Worm (Caenorhabditis elegans) whole organism, L1 larva: ENCODE measurements around the gene eat-20.
A peak's percentile ranks its signal among the peaks of the same experiment; 100 is the strongest.

Experiments used
- C16A3.4 ChIP-seq: fragments of 150-350 bp; optimal IDR thresholded peaks from 2 replicates; lab custom pipeline; 2014; ENCODE audit warnings: missing biosample characterization, missing genetic modification characterization
- F16B12.6 ChIP-seq: fragments of 150-350 bp; optimal IDR thresholded peaks from 2 replicates; lab custom pipeline; 2014; ENCODE audit warnings: missing biosample characterization, missing genetic modification characterization
- aha-1 ChIP-seq: fragments of 150-350 bp; optimal IDR thresholded peaks from 2 replicates; lab custom pipeline; 2014; ENCODE audit warnings: missing biosample characterization, missing genetic modification characterization
- alr-1 ChIP-seq: fragments of 200-800 bp; sonication (Bioruptor generic); optimal IDR thresholded peaks from 2 replicates; lab custom pipeline; 2018; ENCODE audit warnings: borderline replicate concordance, mild to moderate bottlenecking, missing genetic modification characterization, missing compliant biosample characterization
- ama-1 ChIP-seq: fragments of 150-350 bp; optimal IDR thresholded peaks from 2 replicates; lab custom pipeline; 2014
- ceh-8 ChIP-seq: fragments of 200-800 bp; sonication (Bioruptor generic); optimal IDR thresholded peaks from 2 replicates; lab custom pipeline; 2018; ENCODE audit warnings: mild to moderate bottlenecking, missing genetic modification characterization, moderate library complexity, missing compliant biosample characterization
- ceh-90 ChIP-seq: sonication (generic microtip); optimal IDR thresholded peaks from 2 replicates; lab custom pipeline; 2016; ENCODE audit warnings: missing genetic modification characterization, missing compliant biosample characterization
- ces-1 ChIP-seq: fragments of 150-350 bp; optimal IDR thresholded peaks from 2 replicates; lab custom pipeline; 2014; ENCODE audit warnings: missing biosample characterization, missing genetic modification reagents, missing genetic modification characterization
- dsc-1 ChIP-seq: sonication (generic microtip); optimal IDR thresholded peaks from 2 replicates; lab custom pipeline; 2016; ENCODE audit warnings: mild to moderate bottlenecking, missing genetic modification characterization, missing compliant biosample characterization
- efl-1 ChIP-seq, 4 experiments: fragments of 150-350 bp; optimal IDR thresholded peaks in 3 of 4; peaks in 1 of 4; 1 replicate in 1 of 4; 2 replicates in 3 of 4; lab custom pipeline; 2014; ENCODE audit warnings: missing biosample characterization in 2 of 4, missing genetic modification characterization in 2 of 4, missing genetic modification reagents in 2 of 4
- efl-3 ChIP-seq: fragments of 200-800 bp; sonication (Bioruptor generic); optimal IDR thresholded peaks from 2 replicates; lab custom pipeline; 2018; ENCODE audit warnings: mild to moderate bottlenecking, missing genetic modification characterization, missing compliant biosample characterization
- egl-13 ChIP-seq: sonication (generic microtip); optimal IDR thresholded peaks from 2 replicates; lab custom pipeline; 2016; ENCODE audit warnings: missing genotype, missing genetic modification reagents, missing genetic modification characterization, missing compliant biosample characterization
- egl-27 ChIP-seq, 2 experiments: fragments of 150-350 bp in 1 of 2; sonication (generic microtip); optimal IDR thresholded peaks; 3 replicates each; lab custom pipeline; 2017 to 2018; ENCODE audit warnings: missing biosample characterization in 2 of 2, missing genetic modification characterization in 2 of 2, missing genetic modification reagents in 2 of 2
- elt-2 ChIP-seq: sonication (generic microtip); optimal IDR thresholded peaks from 2 replicates; lab custom pipeline; 2016; ENCODE audit warnings: missing genetic modification characterization, mild to moderate bottlenecking, inconsistent platforms, missing compliant biosample characterization, missing genetic modification reagents
- ets-5 ChIP-seq: fragments of 200-800 bp; sonication (Bioruptor generic); IDR thresholded peaks from 2 replicates; pipeline ENCODE4 v1.3.6; 2022; ENCODE audit warnings: missing genetic modification characterization, missing compliant biosample characterization
- fkh-8 ChIP-seq: sonication (generic microtip); optimal IDR thresholded peaks from 2 replicates; lab custom pipeline; 2016; ENCODE audit warnings: mild to moderate bottlenecking, missing genetic modification characterization, missing compliant biosample characterization
- hpl-2 ChIP-seq: fragments of 150-350 bp; optimal IDR thresholded peaks from 2 replicates; lab custom pipeline; 2014; ENCODE audit warnings: missing biosample characterization, missing genetic modification reagents, missing genetic modification characterization
- irx-1 ChIP-seq: sonication (generic microtip); optimal IDR thresholded peaks from 2 replicates; lab custom pipeline; 2016; ENCODE audit warnings: missing genetic modification characterization, missing compliant biosample characterization
- jun-1 ChIP-seq: fragments of 150-350 bp; optimal IDR thresholded peaks from 2 replicates; lab custom pipeline; 2014; ENCODE audit warnings: missing biosample characterization, missing genetic modification reagents, missing genetic modification characterization
- lin-13 ChIP-seq: fragments of 150-350 bp; optimal IDR thresholded peaks from 2 replicates; lab custom pipeline; 2014; ENCODE audit warnings: missing biosample characterization, missing genetic modification reagents, missing genetic modification characterization
- lin-14 ChIP-seq: fragments of 200-800 bp; sonication (Bioruptor generic); optimal IDR thresholded peaks from 2 replicates; lab custom pipeline; 2018; ENCODE audit warnings: mild to moderate bottlenecking, missing genetic modification characterization, moderate library complexity, missing compliant biosample characterization
- lin-35 ChIP-seq, 2 experiments: fragments of 150-350 bp; optimal IDR thresholded peaks; 2 replicates each; lab custom pipeline; 2014; ENCODE audit warnings: missing biosample characterization in 2 of 2, missing genetic modification characterization in 2 of 2, missing genetic modification reagents in 2 of 2
- mab-9 ChIP-seq: fragments of 200-800 bp; sonication (Bioruptor generic); IDR thresholded peaks from 2 replicates; pipeline ENCODE4 v1.3.6; 2022; ENCODE audit warnings: missing genetic modification reagents, missing genetic modification characterization, missing compliant biosample characterization
- mdl-1 ChIP-seq, 2 experiments: fragments of 150-350 bp; optimal IDR thresholded peaks; 2 replicates each; lab custom pipeline; 2014 to 2017; ENCODE audit warnings: missing biosample characterization in 2 of 2, missing genetic modification characterization in 2 of 2, inconsistent platforms in 1 of 2
- mef-2 ChIP-seq: fragments of 150-350 bp; optimal IDR thresholded peaks from 2 replicates; lab custom pipeline; 2014; ENCODE audit warnings: missing biosample characterization, missing genetic modification characterization
- nhr-237 ChIP-seq: fragments of 150-350 bp; optimal IDR thresholded peaks from 2 replicates; lab custom pipeline; 2014; ENCODE audit warnings: missing biosample characterization, missing genetic modification characterization
- nhr-28 ChIP-seq: fragments of 150-350 bp; optimal IDR thresholded peaks from 2 replicates; lab custom pipeline; 2014; ENCODE audit warnings: missing biosample characterization, missing genetic modification characterization
- nhr-47 ChIP-seq: sonication (generic microtip); optimal IDR thresholded peaks from 2 replicates; lab custom pipeline; 2016; ENCODE audit warnings: mild to moderate bottlenecking, missing genetic modification characterization, moderate library complexity, missing compliant biosample characterization
- nhr-71 ChIP-seq: sonication (generic microtip); optimal IDR thresholded peaks from 2 replicates; lab custom pipeline; 2016; ENCODE audit warnings: mild to moderate bottlenecking, missing genetic modification characterization, moderate library complexity, missing compliant biosample characterization
- nhr-84 ChIP-seq: sonication (generic microtip); optimal IDR thresholded peaks from 2 replicates; lab custom pipeline; 2017; ENCODE audit warnings: missing biosample characterization, missing genetic modification characterization
- nhr-85 ChIP-seq: sonication (generic microtip); peaks from one replicate; lab custom pipeline; 2016; ENCODE audit warnings: missing genetic modification characterization, inconsistent platforms, missing compliant biosample characterization
- pag-3 ChIP-seq: sonication (generic microtip); optimal IDR thresholded peaks from 2 replicates; lab custom pipeline; 2017; ENCODE audit warnings: missing genetic modification characterization, mild to moderate bottlenecking, missing compliant biosample characterization, antibody characterized with exemption, borderline replicate concordance; ENCODE audit not compliant: insufficient read depth
- pax-3 ChIP-seq: fragments of 200-800 bp; sonication (Bioruptor generic); optimal IDR thresholded peaks from 2 replicates; lab custom pipeline; 2018; ENCODE audit warnings: mild to moderate bottlenecking, missing genetic modification characterization, moderate library complexity, missing compliant biosample characterization
- snu-23 ChIP-seq: sonication (generic microtip); optimal IDR thresholded peaks from 2 replicates; lab custom pipeline; 2016; ENCODE audit warnings: missing genetic modification characterization, missing compliant biosample characterization
- sox-4 ChIP-seq: sonication (generic microtip); optimal IDR thresholded peaks from 2 replicates; lab custom pipeline; 2016; ENCODE audit warnings: missing genetic modification characterization, missing compliant biosample characterization
- sup-37 ChIP-seq: fragments of 200-800 bp; sonication (Bioruptor generic); optimal IDR thresholded peaks from 2 replicates; lab custom pipeline; 2018; ENCODE audit warnings: mild to moderate bottlenecking, missing genetic modification characterization, missing compliant biosample characterization
- swsn-7 ChIP-seq: sonication (generic microtip); optimal IDR thresholded peaks from 2 replicates; lab custom pipeline; 2016; ENCODE audit warnings: missing genetic modification characterization, missing compliant biosample characterization
- tlp-1 ChIP-seq: fragments of 150-350 bp; optimal IDR thresholded peaks from 2 replicates; lab custom pipeline; 2014; ENCODE audit warnings: missing biosample characterization, missing genetic modification characterization
- unc-86 ChIP-seq: sonication (generic microtip); optimal IDR thresholded peaks from 2 replicates; lab custom pipeline; 2016; ENCODE audit warnings: missing genetic modification characterization, missing compliant biosample characterization
- vab-15 ChIP-seq: sonication (generic microtip); optimal IDR thresholded peaks from 2 replicates; lab custom pipeline; 2017; ENCODE audit warnings: missing genotype, mild to moderate bottlenecking, missing genetic modification characterization, missing compliant biosample characterization
- zag-1 ChIP-seq: fragments of 150-350 bp; optimal IDR thresholded peaks from 2 replicates; lab custom pipeline; 2014; ENCODE audit warnings: missing biosample characterization, missing genetic modification characterization
- ztf-11 ChIP-seq, 2 experiments: sonication (generic microtip); optimal IDR thresholded peaks; 2 replicates each; lab custom pipeline; 2016 to 2017; ENCODE audit warnings: missing genetic modification characterization in 2 of 2, missing biosample characterization in 1 of 2, missing compliant biosample characterization in 1 of 2

The eat-20 gene

DNA sequence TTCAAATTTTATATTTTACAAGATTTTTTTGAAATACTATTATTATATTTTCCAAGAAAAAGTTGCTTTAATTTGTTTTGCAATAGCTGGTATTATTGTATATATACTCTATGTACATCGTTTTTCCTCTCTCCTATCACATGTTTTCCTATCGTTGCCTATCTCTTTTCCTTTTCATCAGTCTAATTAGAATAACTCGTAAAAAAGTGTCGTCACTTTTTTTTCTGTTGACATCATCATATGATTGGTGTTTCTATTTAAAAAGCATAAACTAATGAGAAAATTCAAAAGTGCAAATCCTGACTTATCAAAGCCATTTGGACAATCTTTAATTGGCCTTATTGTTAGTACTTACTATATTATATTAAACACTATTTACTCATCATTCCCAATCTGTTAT is 26.2 kb downstream of the eat-20 start (continued):
- TF ChIP-seq ceh-90 (tag; lab: Kevin White, UChicago) (no peak), snu-23 (GFP tag; lab: Kevin White, UChicago) (peak; percentile 5), ceh-8 (GFP tag; lab: Kevin White, UChicago) (peak; percentile 87), ets-5 (GFP tag; lab: Robert Waterston, UW) (no peak), sox-4 (tag; lab: Kevin White, UChicago) (peak; percentile 71), unc-86 (tag; lab: Kevin White, UChicago) (peak; percentile 7), sup-37 (no peak)

DNA sequence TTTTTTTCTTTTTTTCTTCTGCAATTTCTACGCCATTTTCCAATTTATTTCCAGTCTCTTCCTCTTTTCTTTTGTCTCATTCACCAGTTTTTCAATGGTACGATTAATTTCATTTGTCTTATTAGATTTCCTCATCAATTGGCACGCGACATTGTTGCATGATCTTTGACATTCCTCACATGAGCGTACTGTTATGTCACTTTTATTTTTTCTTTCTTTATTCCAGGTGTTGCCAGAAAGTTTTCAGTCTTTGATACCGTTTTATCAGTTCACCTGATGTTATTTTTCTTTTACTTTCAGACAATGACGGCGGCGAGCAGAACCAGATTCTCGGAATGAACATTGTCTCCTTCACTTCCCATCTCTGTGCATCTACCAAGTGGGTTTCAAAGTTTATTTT is 27.6 kb downstream of the eat-20 start, which contains the start of the genes olrn-1 and C02C6.14:
TSS of gene olrn-1 (plus strand) at position 301 of the 400 bp plus-strand sequence.
TSS of gene C02C6.14 (plus strand) at position 304 of the 400 bp plus-strand sequence.
- TF ChIP-seq nhr-237 (tag; lab: Kevin White, UChicago) (no peak), nhr-85 (tag; lab: Kevin White, UChicago) (peak; percentile 5), lin-35 (GFP tag; optimal IDR thresholded peaks at IDR 0.05; lab: Kevin White, UChicago) (peak in 1 of 2 experiments; percentile 2), lin-14 (GFP tag; lab: Kevin White, UChicago) (peak; percentile 20), efl-3 (GFP tag; lab: Kevin White, UChicago) (no peak), ces-1 (GFP tag; lab: Kevin White, UChicago) (no peak), snu-23 (GFP tag; lab: Kevin White, UChicago) (no peak), egl-27 (tag; optimal IDR thresholded peaks at IDR 0.05; lab: Kevin White, UChicago) (no peak)

DNA sequence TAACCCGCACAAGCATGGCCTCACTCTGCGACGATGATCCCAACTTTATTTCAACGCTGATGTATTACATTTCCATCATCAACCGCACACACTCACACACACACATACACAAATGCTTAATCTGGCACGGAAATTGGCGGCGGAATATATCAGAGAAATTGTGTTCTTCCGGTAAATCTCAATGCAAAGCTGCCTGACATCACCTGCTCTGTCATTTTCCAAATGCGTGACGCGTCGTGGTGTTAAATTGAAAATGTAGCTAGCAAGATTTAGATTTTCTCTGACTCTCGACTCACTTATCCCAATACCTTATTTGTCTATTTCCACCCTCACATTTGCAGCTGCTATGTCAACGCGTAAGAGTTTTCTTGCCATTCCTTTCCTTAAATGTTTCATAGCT is 29.5 kb downstream of the eat-20 start:
- TF ChIP-seq fkh-8 (tag; lab: Kevin White, UChicago) (peak; percentile 69), egl-13 (tag; lab: Kevin White, UChicago) (peak; percentile 56), ama-1 (lab: Kevin White, UChicago) (no peak), nhr-47 (tag; lab: Kevin White, UChicago) (peak; percentile 35), dsc-1 (tag; lab: Kevin White, UChicago) (peak; percentile 74), mef-2 (tag; lab: Kevin White, UChicago) (no peak)
- TF ChIP-seq, all 84 proteins: peak for 4

DNA sequence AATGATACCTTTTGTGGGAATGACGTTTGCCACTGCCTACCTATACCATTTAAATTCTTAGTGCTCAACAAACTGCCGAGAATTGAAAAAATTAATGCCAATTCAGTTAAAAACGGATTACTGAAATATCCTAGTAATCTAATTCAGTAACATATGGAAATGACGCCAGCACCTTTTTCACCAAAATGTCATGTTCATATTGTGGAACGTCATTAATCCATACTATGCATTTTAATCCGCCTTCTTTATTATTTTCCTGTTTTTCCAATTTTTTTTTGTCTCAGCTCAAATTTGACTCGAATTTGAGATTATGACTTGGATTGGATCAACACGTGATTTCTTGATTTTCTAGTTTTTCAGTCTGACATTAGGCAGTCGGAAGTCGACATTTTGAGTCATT is 31.6 kb downstream of the eat-20 start:
- TF ChIP-seq nhr-71 (tag; lab: Kevin White, UChicago) (peak; percentile 2), sox-4 (tag; lab: Kevin White, UChicago) (peak; percentile 16), fkh-8 (tag; lab: Kevin White, UChicago) (peak; percentile 57), ztf-11 (tag; optimal IDR thresholded peaks at IDR 0.05; lab: Kevin White, UChicago) (no peak), pax-3 (tag; lab: Kevin White, UChicago) (peak; percentile 47), dsc-1 (tag; lab: Kevin White, UChicago) (peak; percentile 93), egl-13 (tag; lab: Kevin White, UChicago) (no peak), mdl-1 (tag; optimal IDR thresholded peaks at IDR 0.05; lab: Kevin White, UChicago) (no peak), hpl-2 (GFP tag; lab: Kevin White, UChicago) (no peak), unc-86 (tag; lab: Kevin White, UChicago) (no peak), nhr-47 (tag; lab: Kevin White, UChicago) (peak; percentile 45), ama-1 (lab: Kevin White, UChicago) (no peak), nhr-237 (tag; lab: Kevin White, UChicago) (no peak)

DNA sequence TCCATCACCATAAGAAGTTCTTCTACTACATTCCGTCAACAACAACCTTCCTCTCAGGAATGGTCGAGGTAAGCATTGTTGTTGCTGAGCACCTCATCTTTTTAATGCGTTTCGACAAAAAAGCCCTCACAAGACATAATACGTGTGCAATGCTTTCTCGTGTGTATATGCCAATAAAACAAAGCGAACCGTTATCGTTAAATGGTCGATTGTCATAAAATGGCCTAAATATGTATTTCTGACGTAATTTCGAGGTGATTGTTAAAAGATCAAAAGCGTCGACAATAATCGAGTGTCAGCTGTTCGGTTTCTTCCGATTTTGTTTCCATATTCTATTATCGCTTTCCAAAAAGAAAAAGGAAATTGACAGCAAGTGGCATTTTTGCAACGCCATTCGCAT is 34.9 kb downstream of the eat-20 start:
- TF ChIP-seq jun-1 (tag; lab: Kevin White, UChicago) = no peak
- TF ChIP-seq zag-1 = no peak
- no peak for TF ChIP-seq efl-1 (optimal IDR thresholded peaks at IDR 0.05; lab: Kevin White, UChicago)
- no peak for TF ChIP-seq efl-1 (GFP tag; optimal IDR thresholded peaks at IDR 0.05 in 1 of 2; lab: Kevin White, UChicago)
- TF ChIP-seq nhr-28 (tag; lab: Kevin White, UChicago) = no peak
- no peak for TF ChIP-seq irx-1 (tag; lab: Kevin White, UChicago)
- peak in 1 of 2 experiments; percentile 1 for TF ChIP-seq lin-35 (GFP tag; optimal IDR thresholded peaks at IDR 0.05; lab: Kevin White, UChicago)
- TF ChIP-seq lin-13 (GFP tag; lab: Kevin White, UChicago) = no peak
- TF ChIP-seq mab-9 (GFP tag; lab: Robert Waterston, UW) = no peak
- no peak for TF ChIP-seq nhr-84
- peak; percentile 60 for TF ChIP-seq elt-2 (tag; lab: Kevin White, UChicago)
- TF ChIP-seq tlp-1 (tag; lab: Kevin White, UChicago) = no peak
- TF ChIP-seq F16B12.6 (tag; lab: Kevin White, UChicago) = no peak
- no peak for TF ChIP-seq mdl-1 (tag; optimal IDR thresholded peaks at IDR 0.05; lab: Kevin White, UChicago)
- TF ChIP-seq pag-3 (tag; lab: Kevin White, UChicago) = no peak
- TF ChIP-seq swsn-7 (tag; lab: Kevin White, UChicago) = no peak
- TF ChIP-seq aha-1 (tag; lab: Kevin White, UChicago) = no peak
- TF ChIP-seq vab-15 (tag; lab: Kevin White, UChicago) = no peak
- TF ChIP-seq nhr-71 (tag; lab: Kevin White, UChicago) = peak; percentile 9
- no peak for TF ChIP-seq C16A3.4
- TF ChIP-seq ets-5 (GFP tag; lab: Robert Waterston, UW) = no peak
- no peak for TF ChIP-seq alr-1 (tag; lab: Kevin White, UChicago)
